Worm (Caenorhabditis elegans) whole organism, dauer: ENCODE measurements around the gene F16H6.7.

Experiments used
- unc-62 ChIP-seq: sonication (generic microtip); optimal IDR thresholded peaks from 2 replicates; lab custom pipeline; 2017; ENCODE audit warnings: missing biosample characterization, missing genetic modification reagents, missing genetic modification characterization

F16H6.7 gene

DNA sequence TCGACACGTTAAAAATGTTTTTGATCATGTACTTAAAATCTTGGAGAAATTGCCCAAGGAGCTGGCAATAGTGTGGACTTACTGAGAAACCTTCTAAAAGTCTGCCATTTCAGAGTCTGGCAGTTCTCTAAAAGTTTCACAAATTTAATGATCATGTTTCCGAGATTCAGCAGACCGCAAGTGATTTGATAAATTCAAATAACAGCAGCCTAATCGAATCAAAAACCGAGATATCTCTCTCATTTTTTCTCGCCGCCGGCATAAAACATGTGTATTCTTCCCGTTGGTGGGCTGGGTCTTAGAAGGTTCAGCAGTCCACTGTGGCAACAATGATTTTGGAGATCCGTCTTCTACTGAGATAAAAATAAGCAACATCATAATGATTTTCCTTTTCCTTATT lies 19.8 kb downstream of the F16H6.7 start, which contains the start of gene clec-246:
Gene clec-246, plus strand, starts transcription at position 301 of the 400 bp plus-strand sequence.
- no peak for TF ChIP-seq unc-62 (GFP tag; lab: Kevin White, UChicago)

ce11 chrV:18188328-18188727 lies 20.6 kb downstream of the F16H6.7 start, which contains the start of gene clec-245:
TSS of gene clec-245 (minus strand) at chrV:18188428.
- no peak for TF ChIP-seq unc-62 (GFP tag; lab: Kevin White, UChicago)

DNA sequence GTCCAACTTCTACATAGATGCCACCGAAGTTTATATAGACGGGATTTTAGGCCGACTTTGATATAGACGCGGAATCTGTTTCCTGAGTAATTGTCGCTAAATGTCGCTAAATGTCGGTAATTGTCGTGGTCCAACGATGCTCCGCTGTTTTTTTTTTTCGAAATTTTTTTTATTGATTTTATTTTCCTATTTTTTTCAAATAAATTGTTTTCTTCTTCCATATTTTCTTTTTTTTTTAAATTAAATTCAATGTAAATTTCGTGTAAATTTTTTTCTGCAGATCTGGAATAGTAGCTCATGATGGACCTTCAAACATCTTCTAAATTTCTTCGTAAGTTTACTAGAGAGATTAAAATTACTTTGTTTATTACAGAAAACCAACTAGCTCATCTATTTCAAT lies 24.1 kb downstream of the F16H6.7 start, which contains the start of gene C31G12.3:
Gene C31G12.3, plus strand, starts transcription at position 301 of the 400 bp plus-strand sequence.
- no peak for TF ChIP-seq unc-62 (GFP tag; lab: Kevin White, UChicago)

ce11 chrV:18179663-18180062 lies 29.3 kb downstream of the F16H6.7 start, which contains the start of gene C31G12.1:
TSS of gene C31G12.1 (plus strand) at chrV:18179963.
- no peak for TF ChIP-seq unc-62 (GFP tag; lab: Kevin White, UChicago)

DNA sequence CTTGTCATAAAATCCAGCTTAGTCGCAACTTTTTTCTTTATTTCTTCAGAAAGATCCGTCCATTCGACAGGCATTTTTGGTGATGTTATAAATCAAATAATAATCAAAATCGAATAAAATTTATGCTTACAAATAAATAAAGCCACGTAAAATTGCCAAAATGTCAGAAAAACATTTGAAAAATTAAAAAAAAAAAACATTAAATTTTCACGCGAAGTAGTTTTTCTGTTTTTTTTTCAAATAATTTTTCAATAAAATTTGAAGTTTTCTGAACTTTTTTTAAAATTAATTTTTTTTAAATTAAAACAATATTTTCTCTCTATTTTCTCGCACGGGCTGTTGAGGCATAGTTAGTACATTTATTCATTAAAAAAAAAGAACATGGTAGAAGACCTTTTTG lies 30.3 kb downstream of the F16H6.7 start, which contains the start of gene C31G12.4:
Gene C31G12.4, minus strand, starts transcription at position 101 of the 400 bp plus-strand sequence.
- no peak for TF ChIP-seq unc-62 (GFP tag; lab: Kevin White, UChicago)

- TF ChIP-seq unc-62 (GFP tag; lab: Kevin White, UChicago) = no peak
Measured at ce11 chrV:18171568-18171967, 37.4 kb downstream of the F16H6.7 start, which contains the start of gene C14A6.8. TSS of gene C14A6.8 (minus strand) at chrV:18171668.

DNA sequence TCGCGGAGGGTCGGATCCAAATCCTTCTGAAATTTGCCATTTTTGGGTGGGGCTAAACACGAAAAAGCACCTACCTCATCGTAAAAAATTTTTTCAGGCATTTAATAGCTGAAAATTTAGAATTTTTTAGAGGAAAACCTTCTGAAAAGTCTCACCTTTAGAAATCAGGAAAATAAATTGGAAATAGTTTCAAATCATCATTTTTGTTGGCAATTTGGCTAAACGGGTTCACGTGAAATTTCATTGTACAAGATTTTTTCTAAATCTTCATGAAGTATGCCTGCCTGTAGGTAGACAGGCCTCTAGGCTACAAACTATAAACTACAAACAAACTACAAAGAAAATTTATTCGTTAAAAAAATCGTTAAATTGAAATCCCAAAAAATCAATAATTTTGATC lies 40.7 kb downstream of the F16H6.7 start, which contains the start of gene C14A6.7:
Gene C14A6.7, minus strand, starts transcription at position 101 of the 400 bp plus-strand sequence.
- no peak for TF ChIP-seq unc-62 (GFP tag; lab: Kevin White, UChicago)

DNA sequence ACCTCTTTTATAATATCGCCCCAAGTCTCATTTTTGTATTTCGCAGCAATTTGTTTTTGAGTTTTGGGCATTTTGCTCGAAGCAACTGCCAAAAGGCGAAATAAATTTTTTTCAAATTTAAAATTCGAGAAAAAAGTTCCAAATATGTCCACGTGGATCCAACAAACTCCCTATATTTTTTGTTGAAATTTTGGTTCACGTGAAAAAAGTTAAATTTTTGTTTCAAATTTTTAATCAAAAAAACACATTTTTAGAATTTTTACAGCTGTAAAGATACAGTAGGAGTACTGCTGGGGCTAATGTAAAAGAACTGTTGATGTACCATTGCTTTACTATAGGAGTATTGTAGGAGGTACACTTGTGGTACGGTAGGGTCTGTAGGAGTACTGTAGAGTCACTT lies 41.8 kb downstream of the F16H6.7 start, which contains the start of gene C14A6.6:
Gene C14A6.6, minus strand, starts transcription at position 101 of the 400 bp plus-strand sequence.
- TF ChIP-seq unc-62 (GFP tag; lab: Kevin White, UChicago) = no peak

ce11 chrV:18164758-18165157 lies 44.2 kb downstream of the F16H6.7 start, which contains the start of gene C14A6.5:
TSS of gene C14A6.5 (minus strand) at chrV:18164858.
- TF ChIP-seq unc-62 (GFP tag; lab: Kevin White, UChicago) = no peak

ce11 chrV:18163434-18163833 lies 45.5 kb downstream of the F16H6.7 start:
- TF ChIP-seq unc-62 (GFP tag; lab: Kevin White, UChicago) = no peak

ce11 chrV:18162568-18162967 lies 46.4 kb downstream of the F16H6.7 start, which contains the start of gene C14A6.12:
TSS of gene C14A6.12 (minus strand) at chrV:18162668.
- TF ChIP-seq unc-62 (GFP tag; lab: Kevin White, UChicago) = no peak

ce11 chrV:18161228-18161627 lies 47.7 kb downstream of the F16H6.7 start, which contains the start of gene C14A6.13:
TSS of gene C14A6.13 (minus strand) at chrV:18161328.
- TF ChIP-seq unc-62 (GFP tag; lab: Kevin White, UChicago) = no peak

- no peak for TF ChIP-seq unc-62 (GFP tag; lab: Kevin White, UChicago)
Measured at ce11 chrV:18158172-18158571, 50.8 kb downstream of the F16H6.7 start.

- TF ChIP-seq unc-62 (GFP tag; lab: Kevin White, UChicago) = no peak
Measured at ce11 chrV:18157707-18158106, 51.3 kb downstream of the F16H6.7 start, which contains the start of gene clec-48. TSS of gene clec-48 (plus strand) at chrV:18158026.
